Worm (Caenorhabditis elegans): ENCODE results near the gene nhr-176.

ce11 chrV:16118601-16119000, 47.5 kb downstream of the nhr-176 start, which contains the start of gene str-103:
- TF ChIP-seq egl-27 (tag; optimal IDR thresholded peaks at IDR 0.05) (no peak), aly-2 (tag; optimal IDR thresholded peaks at IDR 0.05) (no peak), sma-9 (GFP tag; optimal IDR thresholded peaks at IDR 0.05) (no peak), sma-9 (tag; optimal IDR thresholded peaks at IDR 0.05) (no peak)
